1 worm cellular context compared by ENCODE assay signal in the genomic region with DNA sequence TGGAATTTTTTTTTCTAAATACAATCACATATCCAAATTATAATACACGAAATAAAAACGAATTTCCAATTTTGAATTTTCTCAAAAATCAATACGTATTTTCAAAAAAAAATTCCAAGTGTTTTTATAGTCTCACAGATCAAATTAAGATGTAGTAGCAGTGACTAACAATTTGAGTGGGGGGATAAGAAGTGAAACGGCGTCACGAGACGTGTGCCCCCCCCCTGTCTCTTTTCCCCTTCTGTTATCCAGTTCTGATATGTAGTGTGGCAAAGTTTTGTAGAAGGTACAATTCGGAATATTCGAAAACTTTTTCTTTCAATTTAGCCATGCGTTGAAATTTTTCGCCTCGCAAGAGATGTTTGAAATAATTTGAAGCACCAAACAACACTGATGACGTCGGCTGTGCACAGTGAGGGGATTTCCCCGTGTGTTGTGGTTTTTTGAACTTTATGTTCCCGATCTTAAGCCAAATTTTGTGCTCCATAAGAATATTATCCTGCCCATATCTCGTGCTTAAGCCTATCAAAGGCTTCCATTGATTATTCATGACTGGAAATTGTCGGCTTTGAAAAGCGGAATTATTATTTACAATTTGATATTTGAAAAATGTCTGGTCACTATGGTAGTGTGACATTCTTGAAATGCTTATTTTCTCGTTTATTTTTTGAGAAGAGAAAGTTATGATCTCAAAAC.
TF ChIP-seq lines count a peak whose summit lies in the region.

No protein-coding gene starts in this region.

TF ChIP-seq in whole organism, L2 larva, 48 proteins besides CTCF, POLR2A, EP300 and RAD21 (continued from another document):
- TF ChIP-seq mab-5 (tag; optimal IDR thresholded peaks at IDR 0.05; lab: Kevin White, UChicago) (no peak), Y55F3AM.14 (GFP tag; optimal IDR thresholded peaks at IDR 0.05; lab: Kevin White, UChicago) (no peak), elt-3 (tag; optimal IDR thresholded peaks at IDR 0.05; lab: Kevin White, UChicago) (no peak), mbf-1 (tag; optimal IDR thresholded peaks at IDR 0.05; lab: Kevin White, UChicago) (no peak), aly-2 (tag; optimal IDR thresholded peaks at IDR 0.05; lab: Kevin White, UChicago) (no peak), ztf-4 (tag; optimal IDR thresholded peaks at IDR 0.05; lab: Kevin White, UChicago) (no peak), unc-39 (tag; optimal IDR thresholded peaks at IDR 0.05; lab: Kevin White, UChicago) (no peak), sma-3 (GFP tag; optimal IDR thresholded peaks at IDR 0.05; lab: Kevin White, UChicago) (no peak)
TF ChIP-seq in whole organism, L2 larva: peak in this region for 4.
